Fruit fly (Drosophila melanogaster) whole organism, prepupa: Measurements from ENCODE around the gene CG10470.
A peak's percentile ranks its signal among the peaks of the same experiment; 100 is the strongest.

Experiments used
- CG10631 ChIP-seq: fragments of 200-800 bp; sonication (Bioruptor generic); optimal IDR thresholded peaks from 2 replicates; lab custom pipeline; 2016; ENCODE audit warnings: missing biosample characterization, missing genetic modification characterization
- CG3032 ChIP-seq: fragments of 200-800 bp; optimal IDR thresholded peaks from 2 replicates; lab custom pipeline; 2019; ENCODE audit warnings: missing biosample characterization, mild to moderate bottlenecking, missing genetic modification characterization, moderate library complexity
- CG6276 ChIP-seq: fragments of 200-800 bp; sonication (Bioruptor generic); optimal IDR thresholded peaks from 2 replicates; lab custom pipeline; 2017; ENCODE audit warnings: missing biosample characterization, mild to moderate bottlenecking, missing genetic modification characterization
- CG6808 ChIP-seq: fragments of 200-800 bp; sonication (Bioruptor generic); optimal IDR thresholded peaks from 3 replicates; lab custom pipeline; 2017; ENCODE audit warnings: missing biosample characterization, missing genetic modification characterization, mild to moderate bottlenecking, moderate library complexity, missing genetic modification reagents
- CG9139 ChIP-seq: fragments of 200-800 bp; sonication (Bioruptor generic); optimal IDR thresholded peaks from 3 replicates; lab custom pipeline; 2017; ENCODE audit warnings: missing biosample characterization, mild to moderate bottlenecking, missing genetic modification characterization
- Eip78C ChIP-seq: fragments of 200-800 bp; sonication (Bioruptor generic); peaks from one replicate; lab custom pipeline; 2016; ENCODE audit warnings: missing biosample characterization, missing genetic modification characterization
- Ets21C ChIP-seq: fragments of 200-800 bp; sonication (Bioruptor generic); optimal IDR thresholded peaks from 3 replicates; lab custom pipeline; 2016; ENCODE audit warnings: missing biosample characterization, missing genetic modification characterization
- Gug ChIP-seq: fragments of 200-800 bp; sonication (Bioruptor generic); IDR thresholded peaks from 2 replicates; pipeline ENCODE4 v1.3.6; 2022; ENCODE audit warnings: missing biosample characterization, missing genetic modification characterization
- Hr4 ChIP-seq: fragments of 200-800 bp; sonication (Bioruptor generic); optimal IDR thresholded peaks from 3 replicates; lab custom pipeline; 2016; ENCODE audit warnings: missing biosample characterization, missing genetic modification characterization
- OdsH ChIP-seq: fragments of 200-800 bp; sonication (Bioruptor generic); optimal IDR thresholded peaks from 3 replicates; lab custom pipeline; 2016; ENCODE audit warnings: missing biosample characterization, missing genetic modification characterization
- achi ChIP-seq: fragments of 200-800 bp; sonication (Bioruptor generic); optimal IDR thresholded peaks from 3 replicates; lab custom pipeline; 2016; ENCODE audit warnings: missing biosample characterization, missing genetic modification characterization
- fkh ChIP-seq: fragments of 200-800 bp; sonication (Bioruptor generic); optimal IDR thresholded peaks from 3 replicates; lab custom pipeline; 2017; ENCODE audit warnings: missing biosample characterization, mild to moderate bottlenecking, missing genetic modification characterization, moderate library complexity
- lz ChIP-seq: fragments of 200-800 bp; sonication (Bioruptor generic); optimal IDR thresholded peaks from 3 replicates; lab custom pipeline; 2016; ENCODE audit warnings: missing biosample characterization, missing genetic modification characterization
- pdm3 ChIP-seq: fragments of 200-800 bp; sonication (Bioruptor generic); optimal IDR thresholded peaks from 3 replicates; lab custom pipeline; 2016; ENCODE audit warnings: missing biosample characterization, missing genetic modification characterization
- svp ChIP-seq: fragments of 200-800 bp; sonication (Bioruptor generic); peaks from one replicate; lab custom pipeline; 2016; ENCODE audit warnings: missing biosample characterization, missing genetic modification characterization
- topi ChIP-seq: fragments of 200-800 bp; sonication (Bioruptor generic); optimal IDR thresholded peaks from 3 replicates; lab custom pipeline; 2016; ENCODE audit warnings: missing biosample characterization, missing genetic modification characterization

The CG10470 gene

dm6 chr2L:19093868-19094267 lies 45.0 kb downstream of the CG10470 start:
- TF ChIP-seq lz (GFP tag; lab: Kevin White, UChicago): no peak
- no peak for TF ChIP-seq CG6276 (GFP tag; lab: Kevin White, UChicago)
- TF ChIP-seq svp (GFP tag; lab: Kevin White, UChicago): no peak

DNA sequence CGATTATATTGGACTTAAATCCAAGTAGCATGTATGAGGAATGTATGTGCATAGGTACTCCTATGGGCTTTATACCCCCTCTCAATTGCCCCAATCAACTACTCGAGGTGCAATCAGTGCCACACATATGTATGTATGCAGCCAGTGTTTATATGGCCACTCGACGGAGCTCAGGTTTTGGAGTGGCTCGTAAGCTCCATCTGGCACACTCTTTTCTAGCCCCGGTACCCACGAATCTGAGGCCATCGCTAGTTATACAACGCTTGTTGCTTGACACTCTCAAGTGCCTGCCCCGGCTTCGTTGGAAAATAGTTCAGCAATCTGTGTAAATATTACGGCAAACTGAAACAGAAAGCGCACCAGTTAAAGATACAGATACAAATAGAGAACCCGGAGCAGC lies 47.5 kb downstream of the CG10470 start:
- TF ChIP-seq svp (GFP tag; lab: Kevin White, UChicago) (no peak), achi (GFP tag; lab: Kevin White, UChicago) (no peak), OdsH (no peak), fkh (GFP tag; lab: Kevin White, UChicago) (peak; percentile 74), CG3032 (tag; lab: Kevin White, UChicago) (no peak), Gug (peak; percentile 41; the same call in 1 of the 2 replicates), pdm3 (GFP tag; lab: Kevin White, UChicago) (no peak), Ets21C (GFP tag; lab: Kevin White, UChicago) (no peak), CG6808 (no peak), CG10631 (GFP tag; lab: Kevin White, UChicago) (no peak), Eip78C (GFP tag; lab: Kevin White, UChicago) (peak; percentile 33)

- TF ChIP-seq Hr4 (GFP tag; lab: Kevin White, UChicago): no peak
- TF ChIP-seq CG9139 (GFP tag; lab: Kevin White, UChicago): no peak
Measured at dm6 chr2L:19097374-19097773, 48.5 kb downstream of the CG10470 start.

DNA sequence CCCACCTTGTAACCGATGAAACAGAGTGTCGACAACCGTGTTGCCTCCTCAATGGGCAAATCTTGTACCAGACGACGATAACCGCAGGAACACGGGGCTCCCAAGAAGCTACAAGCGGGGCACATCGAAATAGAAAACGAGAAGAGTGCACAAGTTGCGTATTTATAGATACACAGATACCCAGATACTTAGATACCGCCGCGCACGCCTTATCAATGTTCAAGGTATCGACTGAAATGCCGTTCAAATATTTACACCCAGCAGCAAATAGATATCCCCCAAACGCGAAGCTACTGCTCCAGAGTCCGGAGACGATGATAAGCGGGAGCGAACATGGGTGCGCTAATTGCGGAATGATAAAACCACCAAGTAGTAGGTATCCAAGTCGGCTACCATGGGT lies 49.8 kb downstream of the CG10470 start:
- TF ChIP-seq fkh (GFP tag; lab: Kevin White, UChicago) (peak; percentile 39), topi (GFP tag; lab: Kevin White, UChicago) (no peak)
- TF ChIP-seq, all 60 proteins: peak for 1
